Worm (Caenorhabditis elegans) whole organism, late embryonic: ENCODE results near the gene lips-2.

Source experiments
- ama-1 ChIP-seq: fragments of 150-350 bp; optimal IDR thresholded peaks from 2 replicates; lab custom pipeline; 2014
- ceh-2 ChIP-seq: sonication (generic microtip); optimal IDR thresholded peaks from 2 replicates; lab custom pipeline; 2016; ENCODE audit warnings: missing genotype, missing genetic modification characterization, missing compliant biosample characterization
- nfya-1 ChIP-seq: sonication (generic microtip); optimal IDR thresholded peaks from 2 replicates; lab custom pipeline; 2017; ENCODE audit warnings: missing genetic modification characterization, mild to moderate bottlenecking, missing compliant biosample characterization, antibody characterized with exemption, moderate library complexity
- nhr-11 ChIP-seq: fragments of 150-350 bp; optimal IDR thresholded peaks from 2 replicates; lab custom pipeline; 2014; ENCODE audit warnings: missing biosample characterization, missing genetic modification characterization

DNA sequence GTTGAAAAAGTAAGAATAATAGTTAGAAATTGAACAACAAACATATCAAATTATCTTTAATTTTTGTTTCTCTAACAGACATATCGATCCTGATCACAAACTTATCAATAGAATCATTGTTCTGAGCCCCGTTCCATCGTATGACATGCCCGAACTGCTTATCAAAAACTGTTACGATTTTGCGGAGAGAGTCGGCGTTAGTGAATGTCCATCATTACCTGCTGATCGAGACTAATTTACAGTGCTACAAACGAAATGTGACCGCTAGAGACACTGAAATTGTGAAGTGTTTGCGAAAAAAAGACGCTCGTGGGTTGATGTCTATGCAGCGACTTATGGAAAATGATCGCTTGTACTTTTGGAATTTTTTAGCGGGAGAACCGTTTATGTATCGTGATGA is 42.7 kb upstream of the lips-2 start:
- TF ChIP-seq nfya-1 (tag; lab: Kevin White, UChicago) (no peak), ceh-2 (no peak), ama-1 (lab: Kevin White, UChicago) (no peak), nhr-11 (tag; lab: Kevin White, UChicago) (no peak)
